Worm (Caenorhabditis elegans): ENCODE data around the gene tsen-34.
"Not testable (repeated sequence)": the region's sequence is repeated elsewhere in the genome, so short reads cannot be mapped to it uniquely, and the experiment has no call there.

Gene tsen-34

DNA sequence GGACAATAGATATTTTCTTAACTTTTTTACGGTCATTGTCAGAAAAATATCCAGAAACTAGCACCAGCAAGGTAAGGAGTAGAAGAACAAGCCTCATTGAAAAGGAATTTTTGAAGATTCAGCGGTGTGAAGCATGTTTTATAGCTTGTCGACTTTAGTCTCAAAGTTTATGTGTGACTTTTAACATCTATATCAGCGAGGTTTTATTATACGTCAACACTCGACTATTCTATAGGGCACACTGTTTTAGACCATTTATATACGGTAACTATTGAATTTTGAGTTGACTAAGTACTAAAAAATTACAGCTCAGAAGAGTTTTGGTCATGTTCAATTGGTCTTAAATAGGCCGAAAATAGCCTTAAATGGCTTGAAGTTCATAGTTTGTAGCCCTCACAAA, 36.9 kb upstream of the tsen-34 start, which contains the start of gene F49F1.11:
F49F1.11 (minus strand) TSS at position 101 of the 400 bp plus-strand sequence.
- TF ChIP-seq cebp-1 (GFP tag; IDR thresholded peaks at IDR 0.05) (no peak), cebp-1 (tag; optimal IDR thresholded peaks at IDR 0.05) (no peak), somi-1 (GFP tag; optimal IDR thresholded peaks at IDR 0.05) (no peak), dpl-1 (GFP tag; optimal IDR thresholded peaks at IDR 0.05) (no peak), athp-1 (tag; optimal IDR thresholded peaks at IDR 0.05) (no peak), F37B4.10 (GFP tag; IDR thresholded peaks at IDR 0.05) (no peak)

ce11 chrIV:4142986-4143385, 35.3 kb upstream of the tsen-34 start, which contains the start of gene F49F1.12:
Gene F49F1.12 (minus strand): TSS chrIV:4143086.
- not testable (repeated sequence) for TF ChIP-seq hrde-1 (tag; optimal IDR thresholded peaks at IDR 0.05; ENCODE audit: borderline replicate concordance); ets-4 (GFP tag; optimal IDR thresholded peaks at IDR 0.05); F55B11.4 (tag; optimal IDR thresholded peaks at IDR 0.05; ENCODE audit: borderline replicate concordance, insufficient read depth)

DNA sequence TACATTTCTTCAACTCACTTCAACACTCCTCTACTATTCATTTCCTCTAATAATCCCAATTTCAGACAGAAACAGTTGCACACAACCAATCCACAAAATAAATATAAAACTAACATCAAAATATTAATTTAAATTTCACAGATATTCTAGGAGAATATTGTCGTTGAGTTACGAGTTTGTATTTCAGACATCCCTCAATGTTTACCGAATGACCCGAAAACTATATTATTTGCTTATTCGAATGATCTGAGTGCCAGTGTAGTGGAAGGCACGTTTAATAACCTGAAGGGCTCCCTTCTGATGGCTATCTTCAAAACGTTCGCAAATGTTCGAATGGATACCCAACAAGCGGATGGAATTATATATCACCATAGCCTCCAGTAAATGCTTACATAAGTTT, 33.5 kb upstream of the tsen-34 start, which contains the start of gene R07C12.3:
R07C12.3 (plus strand) TSS at position 301 of the 400 bp plus-strand sequence.
- no peak for TF ChIP-seq attf-6 (GFP tag; IDR thresholded peaks at IDR 0.05)
- TF ChIP-seq die-1 (tag; optimal IDR thresholded peaks at IDR 0.05) = no peak
- no peak for TF ChIP-seq ets-4 (GFP tag; optimal IDR thresholded peaks at IDR 0.05)
- no peak for TF ChIP-seq ztf-25 (GFP tag; IDR thresholded peaks at IDR 0.05)
- TF ChIP-seq snpc-1.1 (tag; optimal IDR thresholded peaks at IDR 0.05; ENCODE audit: insufficient read depth) = no peak
- TF ChIP-seq ztf-3 (GFP tag; optimal IDR thresholded peaks at IDR 0.05) = no peak
- TF ChIP-seq C06A6.2 (GFP tag; conservative IDR thresholded peaks at IDR 0.05) = no peak

- TF ChIP-seq rec-8 (tag; optimal IDR thresholded peaks at IDR 0.05) (no peak), nhr-80 (tag; optimal IDR thresholded peaks at IDR 0.05) (peak; percentile 77)
Observed at ce11 chrIV:4147891-4148290, 30.4 kb upstream of the tsen-34 start.

DNA sequence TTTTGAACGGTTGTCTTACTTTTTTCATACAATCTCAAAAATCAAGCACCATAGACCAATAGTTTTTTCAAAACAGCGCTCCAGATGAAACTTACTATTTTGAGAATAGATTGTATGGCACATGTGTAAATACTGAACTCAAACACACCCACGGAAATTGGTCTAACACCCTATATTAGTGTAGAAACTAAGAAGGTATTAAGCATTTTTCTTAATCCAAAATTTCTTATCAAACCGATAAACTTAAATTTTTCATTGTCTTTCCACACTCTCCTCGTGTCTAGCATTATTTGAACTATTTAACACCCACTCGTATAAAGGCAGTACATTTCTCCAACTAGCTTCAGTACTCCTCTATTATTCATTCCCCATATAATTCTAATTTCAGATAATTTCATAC, 28.1 kb upstream of the tsen-34 start:
- TF ChIP-seq lin-26 (GFP tag; IDR thresholded peaks at IDR 0.05) (no peak), akir-1 (GFP tag; optimal IDR thresholded peaks at IDR 0.05) (no peak), ceh-79 (tag; optimal IDR thresholded peaks at IDR 0.05) (no peak), let-607 (tag; optimal IDR thresholded peaks at IDR 0.05) (no peak), tbp1 (GFP tag; optimal IDR thresholded peaks at IDR 0.05) (no peak), C06A6.2 (GFP tag; conservative IDR thresholded peaks at IDR 0.05) (no peak), let-526 (GFP tag; IDR thresholded peaks at IDR 0.05) (no peak), Y53F4B.3 (GFP tag; IDR thresholded peaks at IDR 0.05) (no peak), bed-1 (GFP tag; IDR thresholded peaks at IDR 0.05) (no peak), tbx-9 (tag; optimal IDR thresholded peaks at IDR 0.05; ENCODE audit: borderline replicate concordance) (no peak), dpl-1 (GFP tag; optimal IDR thresholded peaks at IDR 0.05) (no peak), madf-8 (GFP tag; conservative IDR thresholded peaks at IDR 0.05) (no peak), dox-1 (GFP tag; IDR thresholded peaks at IDR 0.05) (no peak)

- TF ChIP-seq fkh-3 (tag; optimal IDR thresholded peaks at IDR 0.05) (no peak), nhr-80 (tag; optimal IDR thresholded peaks at IDR 0.05) (peak; percentile 42), egl-44 (GFP tag; IDR thresholded peaks at IDR 0.05) (no peak), snpc-4 (GFP tag; optimal IDR thresholded peaks at IDR 0.05) (no peak), snpc-4 (tag; optimal IDR thresholded peaks at IDR 0.05) (no peak), F33H1.4 (GFP tag; IDR thresholded peaks at IDR 0.05) (no peak), bed-1 (GFP tag; IDR thresholded peaks at IDR 0.05) (no peak), attf-5 (GFP tag; optimal IDR thresholded peaks at IDR 0.05) (no peak), aptf-2 (GFP tag; conservative IDR thresholded peaks at IDR 0.05) (no peak)
Observed at ce11 chrIV:4152143-4152542, 26.1 kb upstream of the tsen-34 start, which contains the start of the genes K08D10.10 and R07C12.1. Gene K08D10.10 (plus strand): TSS chrIV:4152235. Gene R07C12.1 (plus strand): TSS chrIV:4152456.

Data from whole organism, young adult.